1 fruit fly cellular context compared by ENCODE assay signal in the genomic region with DNA sequence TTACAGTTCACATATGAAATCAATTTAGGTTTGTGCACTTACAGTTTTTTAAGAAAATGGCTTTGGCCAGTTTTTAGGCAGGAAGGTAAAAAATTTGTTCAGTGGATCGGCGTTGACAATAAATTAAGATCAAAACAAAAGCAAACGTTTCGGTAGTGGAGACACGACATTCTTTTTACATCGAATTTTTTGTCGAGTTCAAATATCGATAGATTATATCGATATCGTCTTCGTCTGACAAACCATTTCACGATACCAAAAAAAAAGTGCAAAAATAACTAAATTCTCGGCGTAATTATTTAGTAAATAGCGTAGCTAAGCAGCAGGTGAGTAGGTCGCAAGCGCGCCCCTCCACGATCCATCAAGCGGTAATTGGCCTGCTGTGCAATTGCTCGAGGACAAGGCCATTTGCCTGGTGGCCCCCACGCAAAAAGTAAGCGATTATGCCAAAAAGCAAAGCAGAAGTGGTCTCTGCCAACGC.
TF ChIP-seq lines count a peak whose summit lies in the region.

A gene (plus strand): TSS at position 207 of the 481 bp plus-strand sequence.

TF ChIP-seq in whole organism, embryonic, 481 proteins besides CTCF, POLR2A, EP300 and RAD21 (continued from another document and continues in another):
- TF ChIP-seq vnd (GFP tag; IDR thresholded peaks at IDR 0.05; lab: Robert Waterston, UW; ENCODE audit: partially characterized antibody) = peak; percentile 85
- TF ChIP-seq Doc3 (GFP tag; IDR thresholded peaks at IDR 0.05; lab: Robert Waterston, UW; ENCODE audit: partially characterized antibody) = peak; percentile 72
- no peak for TF ChIP-seq kay (GFP tag; optimal IDR thresholded peaks at IDR 0.05; lab: Kevin White, UChicago)
- TF ChIP-seq Dref (GFP tag; IDR thresholded peaks at IDR 0.05; lab: Robert Waterston, UW) = peak; percentile 79
- peak; percentile 21 for TF ChIP-seq her (GFP tag; optimal IDR thresholded peaks at IDR 0.05; lab: Kevin White, UChicago)
- TF ChIP-seq mam (GFP tag; optimal IDR thresholded peaks at IDR 0.05; lab: Kevin White, UChicago) = peak; percentile 45
- TF ChIP-seq CG11085 (GFP tag; IDR thresholded peaks at IDR 0.05; lab: Robert Waterston, UW) = no peak
- peak; percentile 61 for TF ChIP-seq Xbp1 (GFP tag; optimal IDR thresholded peaks at IDR 0.05; lab: Kevin White, UChicago)
- TF ChIP-seq amos (GFP tag; IDR thresholded peaks at IDR 0.05; lab: Robert Waterston, UW; ENCODE audit: partially characterized antibody) = peak; percentile 85
- no peak for TF ChIP-seq schlank (tag; optimal IDR thresholded peaks at IDR 0.05; lab: Kevin White, UChicago)
- TF ChIP-seq CG15011 (GFP tag; optimal IDR thresholded peaks at IDR 0.05; lab: Kevin White, UChicago) = no peak
- TF ChIP-seq dpn (GFP tag; optimal IDR thresholded peaks at IDR 0.05; lab: Kevin White, UChicago) = peak; percentile 41 to 50
- peak; percentile 63 for TF ChIP-seq CHES-1-like (GFP tag; optimal IDR thresholded peaks at IDR 0.05; lab: Kevin White, UChicago)
- no peak; the same call in 1 of the 2 replicates for TF ChIP-seq Rfx (GFP tag; IDR thresholded peaks at IDR 0.05; lab: Robert Waterston, UW)
- TF ChIP-seq bab2 (GFP tag; optimal IDR thresholded peaks at IDR 0.05; lab: Kevin White, UChicago) = peak; percentile 38
- TF ChIP-seq Med (GFP tag; lab: Kevin White, UChicago) = peak; percentile 89
- TF ChIP-seq z (GFP tag; IDR thresholded peaks at IDR 0.05; lab: Robert Waterston, UW) = no peak
- TF ChIP-seq hkb (optimal IDR thresholded peaks at IDR 0.05; lab: Kevin White, UChicago) = no peak
- peak; percentile 34; the same call in 1 of the 2 replicates for TF ChIP-seq hkb (GFP tag; IDR thresholded peaks at IDR 0.05; lab: Robert Waterston, UW)
- no peak for TF ChIP-seq gt (GFP tag; IDR thresholded peaks at IDR 0.05; lab: Robert Waterston, UW)
- TF ChIP-seq CG31441 (GFP tag; IDR thresholded peaks at IDR 0.05; lab: Robert Waterston, UW) = no peak
- no peak for TF ChIP-seq mirr (GFP tag; optimal IDR thresholded peaks at IDR 0.05; lab: Kevin White, UChicago)
- TF ChIP-seq Mad (GFP tag; optimal IDR thresholded peaks at IDR 0.05; lab: Kevin White, UChicago) = no peak
- TF ChIP-seq crp (GFP tag; optimal IDR thresholded peaks at IDR 0.05; lab: Kevin White, UChicago) = no peak
- no peak for TF ChIP-seq CG10147 (GFP tag; optimal IDR thresholded peaks at IDR 0.05; lab: Kevin White, UChicago)
- TF ChIP-seq otp (GFP tag; IDR thresholded peaks at IDR 0.05; lab: Robert Waterston, UW) = no peak
- TF ChIP-seq eyg (GFP tag; optimal IDR thresholded peaks at IDR 0.05; lab: Kevin White, UChicago) = peak; percentile 30
- no peak for TF ChIP-seq repo (GFP tag; optimal IDR thresholded peaks at IDR 0.05; lab: Kevin White, UChicago)
- TF ChIP-seq CG42726 (GFP tag; IDR thresholded peaks at IDR 0.05; lab: Robert Waterston, UW; ENCODE audit: partially characterized antibody) = peak; percentile 81; the same call in 1 of the 2 replicates
- no peak for TF ChIP-seq CG8765 (GFP tag; IDR thresholded peaks at IDR 0.05; lab: Robert Waterston, UW)
- TF ChIP-seq Scr (GFP tag; IDR thresholded peaks at IDR 0.05; lab: Robert Waterston, UW; ENCODE audit: partially characterized antibody) = peak; percentile 84
- TF ChIP-seq Hmx (GFP tag; optimal IDR thresholded peaks at IDR 0.05; lab: Kevin White, UChicago) = peak; percentile 11
- peak; percentile 72 for TF ChIP-seq CG12659 (GFP tag; optimal IDR thresholded peaks at IDR 0.05; lab: Kevin White, UChicago)
- TF ChIP-seq slou (GFP tag; optimal IDR thresholded peaks at IDR 0.05; lab: Kevin White, UChicago) = no peak
- TF ChIP-seq tin (GFP tag; optimal IDR thresholded peaks at IDR 0.05; lab: Kevin White, UChicago) = peak; percentile 17
- TF ChIP-seq CG30020 (tag; optimal IDR thresholded peaks at IDR 0.05; lab: Kevin White, UChicago) = peak; percentile 97
- no peak for TF ChIP-seq cg (GFP tag; optimal IDR thresholded peaks at IDR 0.05; lab: Kevin White, UChicago)
- TF ChIP-seq CG34376 (GFP tag; optimal IDR thresholded peaks at IDR 0.05; lab: Kevin White, UChicago) = no peak
- TF ChIP-seq rib (GFP tag; IDR thresholded peaks at IDR 0.05; lab: Robert Waterston, UW) = peak; percentile 64
- no peak for TF ChIP-seq gcm2 (GFP tag; optimal IDR thresholded peaks at IDR 0.05; lab: Kevin White, UChicago)
- TF ChIP-seq jumu (GFP tag; optimal IDR thresholded peaks at IDR 0.05; lab: Kevin White, UChicago) = peak; percentile 19
- peak; percentile 81 for TF ChIP-seq unc-4 (GFP tag; IDR thresholded peaks at IDR 0.05; lab: Robert Waterston, UW; ENCODE audit: partially characterized antibody)
- TF ChIP-seq pum (GFP tag; optimal IDR thresholded peaks at IDR 0.05; lab: Kevin White, UChicago) = peak; percentile 52
- TF ChIP-seq CG6175 (GFP tag; IDR thresholded peaks at IDR 0.05; lab: Robert Waterston, UW) = no peak
- TF ChIP-seq Atf6 (GFP tag; IDR thresholded peaks at IDR 0.05; lab: Robert Waterston, UW) = no peak
- TF ChIP-seq CG14860 (GFP tag; IDR thresholded peaks at IDR 0.05; lab: Robert Waterston, UW; ENCODE audit: partially characterized antibody) = peak; percentile 81
- TF ChIP-seq mld (GFP tag; IDR thresholded peaks at IDR 0.05; lab: Robert Waterston, UW; ENCODE audit: partially characterized antibody) = peak; percentile 69; the same call in 2 of the 3 replicates
- TF ChIP-seq grn (GFP tag; optimal IDR thresholded peaks at IDR 0.05; lab: Kevin White, UChicago) = no peak
- TF ChIP-seq CG17361 (GFP tag; IDR thresholded peaks at IDR 0.05; lab: Robert Waterston, UW) = peak; percentile 48; the same call in 2 of the 3 replicates
- TF ChIP-seq CG16815 (GFP tag; optimal IDR thresholded peaks at IDR 0.05; lab: Kevin White, UChicago) = no peak
- peak; percentile 63 for TF ChIP-seq phol (tag; optimal IDR thresholded peaks at IDR 0.05; lab: Kevin White, UChicago)
- TF ChIP-seq hbn (GFP tag; IDR thresholded peaks at IDR 0.05; lab: Robert Waterston, UW; ENCODE audit: partially characterized antibody) = peak; percentile 69; the same call in 1 of the 2 replicates
- peak; percentile 20 for TF ChIP-seq Meics (GFP tag; optimal IDR thresholded peaks at IDR 0.05; lab: Kevin White, UChicago)
- TF ChIP-seq trh (GFP tag; optimal IDR thresholded peaks at IDR 0.05; lab: Kevin White, UChicago) = no peak
- peak; percentile 44 for TF ChIP-seq tio (GFP tag; optimal IDR thresholded peaks at IDR 0.05; lab: Kevin White, UChicago)
- TF ChIP-seq ind (GFP tag; optimal IDR thresholded peaks at IDR 0.05; lab: Kevin White, UChicago) = peak; percentile 58
- peak; percentile 16 for TF ChIP-seq CG16863 (GFP tag; optimal IDR thresholded peaks at IDR 0.05; lab: Kevin White, UChicago)
- TF ChIP-seq CG18619 (GFP tag; optimal IDR thresholded peaks at IDR 0.05; lab: Kevin White, UChicago) = no peak
- no peak for TF ChIP-seq nmo (GFP tag; optimal IDR thresholded peaks at IDR 0.05; lab: Kevin White, UChicago)
- TF ChIP-seq CG2116 (GFP tag; optimal IDR thresholded peaks at IDR 0.05; lab: Kevin White, UChicago) = peak; percentile 57
- no peak for TF ChIP-seq pb (GFP tag; optimal IDR thresholded peaks at IDR 0.05; lab: Kevin White, UChicago)
- peak; percentile 75 for TF ChIP-seq inv (GFP tag; IDR thresholded peaks at IDR 0.05; lab: Robert Waterston, UW; ENCODE audit: partially characterized antibody)
- TF ChIP-seq maf-S (GFP tag; optimal IDR thresholded peaks at IDR 0.05; lab: Kevin White, UChicago) = peak; percentile 22
- peak; percentile 86 for TF ChIP-seq row (GFP tag; IDR thresholded peaks at IDR 0.05; lab: Robert Waterston, UW)
- no peak for TF ChIP-seq Hmr (GFP tag; optimal IDR thresholded peaks at IDR 0.05; lab: Kevin White, UChicago)
- peak; percentile 8 for TF ChIP-seq Atf3 (GFP tag; optimal IDR thresholded peaks at IDR 0.05; lab: Kevin White, UChicago)
- no peak for TF ChIP-seq CG14667 (GFP tag; IDR thresholded peaks at IDR 0.05; lab: Robert Waterston, UW)
- peak; percentile 73; the same call in 1 of the 4 replicates for TF ChIP-seq chinmo (GFP tag; IDR thresholded peaks at IDR 0.05; lab: Robert Waterston, UW; ENCODE audit: partially characterized antibody)
- no peak for TF ChIP-seq CG18262 (tag; optimal IDR thresholded peaks at IDR 0.05; lab: Kevin White, UChicago)
- TF ChIP-seq onecut (GFP tag; IDR thresholded peaks at IDR 0.05; lab: Robert Waterston, UW) = 0 out of 2 replicates have a peak, but pooled peaks have one; percentile 13
- peak; percentile 51 for TF ChIP-seq CG9609 (GFP tag; optimal IDR thresholded peaks at IDR 0.05; lab: Kevin White, UChicago)
- peak; percentile 35 for TF ChIP-seq Myb (GFP tag; optimal IDR thresholded peaks at IDR 0.05; lab: Kevin White, UChicago)
- no peak for TF ChIP-seq CG2875 (GFP tag; optimal IDR thresholded peaks at IDR 0.05; lab: Kevin White, UChicago)
- no peak for TF ChIP-seq Deaf1 (tag; optimal IDR thresholded peaks at IDR 0.05; lab: Kevin White, UChicago)
- peak; percentile 83 for TF ChIP-seq CG13287 (GFP tag; IDR thresholded peaks at IDR 0.05; lab: Robert Waterston, UW; ENCODE audit: partially characterized antibody)
- TF ChIP-seq CG43689 (GFP tag; IDR thresholded peaks at IDR 0.05; lab: Robert Waterston, UW) = no peak
- peak; percentile 8 for TF ChIP-seq shn (GFP tag; optimal IDR thresholded peaks at IDR 0.05; lab: Kevin White, UChicago)
- no peak for TF ChIP-seq vvl (GFP tag; IDR thresholded peaks at IDR 0.05; lab: Robert Waterston, UW)
- TF ChIP-seq NC2α (GFP tag; optimal IDR thresholded peaks at IDR 0.05; lab: Kevin White, UChicago) = no peak
- peak; percentile 19 for TF ChIP-seq tx (GFP tag; optimal IDR thresholded peaks at IDR 0.05; lab: Kevin White, UChicago)
- peak; percentile 35 for TF ChIP-seq Ets97D (GFP tag; optimal IDR thresholded peaks at IDR 0.05; lab: Kevin White, UChicago)
- TF ChIP-seq pnt (GFP tag; optimal IDR thresholded peaks at IDR 0.05; lab: Kevin White, UChicago) = peak; percentile 41
- peak; percentile 65 for TF ChIP-seq nerfin-2 (GFP tag; IDR thresholded peaks at IDR 0.05; lab: Robert Waterston, UW; ENCODE audit: partially characterized antibody)
- no peak for TF ChIP-seq CG7839 (tag; optimal IDR thresholded peaks at IDR 0.05; lab: Kevin White, UChicago)
- peak; percentile 8 for TF ChIP-seq Dp (GFP tag; optimal IDR thresholded peaks at IDR 0.05; lab: Kevin White, UChicago)
- TF ChIP-seq CG1603 (tag; optimal IDR thresholded peaks at IDR 0.05; lab: Kevin White, UChicago) = peak; percentile 71
- TF ChIP-seq CG10267 (tag; optimal IDR thresholded peaks at IDR 0.05; lab: Kevin White, UChicago) = peak; percentile 57
- TF ChIP-seq CG11093 (GFP tag; IDR thresholded peaks at IDR 0.05; lab: Robert Waterston, UW) = no peak
- TF ChIP-seq CG34224 (GFP tag; IDR thresholded peaks at IDR 0.05; lab: Robert Waterston, UW; ENCODE audit: partially characterized antibody) = peak; percentile 76
- no peak for TF ChIP-seq kni (GFP tag; optimal IDR thresholded peaks at IDR 0.05; lab: Kevin White, UChicago)
- no peak for TF ChIP-seq Oli (tag; optimal IDR thresholded peaks at IDR 0.05; lab: Kevin White, UChicago)
- TF ChIP-seq ssp (GFP tag; IDR thresholded peaks at IDR 0.05; lab: Robert Waterston, UW) = peak; percentile 96
- peak; percentile 78 for TF ChIP-seq Sry-δ (GFP tag; optimal IDR thresholded peaks at IDR 0.05; lab: Kevin White, UChicago)
- TF ChIP-seq Fer1 (GFP tag; optimal IDR thresholded peaks at IDR 0.05; lab: Kevin White, UChicago) = no peak
- peak; percentile 52 for TF ChIP-seq HLH54F (GFP tag; optimal IDR thresholded peaks at IDR 0.05; lab: Kevin White, UChicago)
- peak; percentile 89 for TF ChIP-seq CG4617 (GFP tag; optimal IDR thresholded peaks at IDR 0.05; lab: Kevin White, UChicago; ENCODE audit: borderline replicate concordance)
- peak; percentile 38 for TF ChIP-seq Neu2 (GFP tag; optimal IDR thresholded peaks at IDR 0.05; lab: Kevin White, UChicago; ENCODE audit: borderline replicate concordance)
- TF ChIP-seq CG8290 (GFP tag; optimal IDR thresholded peaks at IDR 0.05; lab: Kevin White, UChicago) = peak; percentile 54
- peak in 1 of 2 experiments; percentile 55 for TF ChIP-seq CG8290 (tag; optimal IDR thresholded peaks at IDR 0.05; lab: Kevin White, UChicago)
- no peak for TF ChIP-seq CG11456 (GFP tag; IDR thresholded peaks at IDR 0.05; lab: Robert Waterston, UW)
- no peak for TF ChIP-seq Sry-β (GFP tag; optimal IDR thresholded peaks at IDR 0.05; lab: Kevin White, UChicago)
- TF ChIP-seq CG32772 (GFP tag; IDR thresholded peaks at IDR 0.05; lab: Robert Waterston, UW) = no peak
- TF ChIP-seq CG7271 (tag; optimal IDR thresholded peaks at IDR 0.05; lab: Kevin White, UChicago) = no peak
- TF ChIP-seq CG17829 (tag; optimal IDR thresholded peaks at IDR 0.05; lab: Kevin White, UChicago) = peak; percentile 42
- TF ChIP-seq MTF-1 (GFP tag; optimal IDR thresholded peaks at IDR 0.05; lab: Kevin White, UChicago; ENCODE audit: borderline replicate concordance) = no peak
- no peak for TF ChIP-seq CG6654 (GFP tag; optimal IDR thresholded peaks at IDR 0.05; lab: Kevin White, UChicago)
- TF ChIP-seq sna (GFP tag; IDR thresholded peaks at IDR 0.05; lab: Robert Waterston, UW; ENCODE audit: partially characterized antibody) = peak; percentile 69
- TF ChIP-seq sens (GFP tag; lab: Kevin White, UChicago) = peak; percentile 81
- TF ChIP-seq CG15696 (tag; optimal IDR thresholded peaks at IDR 0.05; lab: Kevin White, UChicago) = peak; percentile 8
- TF ChIP-seq sug (tag; optimal IDR thresholded peaks at IDR 0.05; lab: Kevin White, UChicago) = peak; percentile 30
- no peak for TF ChIP-seq bigmax (GFP tag; optimal IDR thresholded peaks at IDR 0.05; lab: Kevin White, UChicago)
- peak; percentile 33 for TF ChIP-seq dmrt11E (tag; optimal IDR thresholded peaks at IDR 0.05; lab: Kevin White, UChicago)
- TF ChIP-seq CG17802 (tag; optimal IDR thresholded peaks at IDR 0.05; lab: Kevin White, UChicago) = peak; percentile 93
- TF ChIP-seq Fer3 (tag; optimal IDR thresholded peaks at IDR 0.05; lab: Kevin White, UChicago) = no peak
- TF ChIP-seq CG7786 (GFP tag; optimal IDR thresholded peaks at IDR 0.05; lab: Kevin White, UChicago) = peak; percentile 39
- TF ChIP-seq sob (GFP tag; IDR thresholded peaks at IDR 0.05; lab: Robert Waterston, UW) = 0 out of 2 replicates have a peak, but pooled peaks have one; percentile 28
- no peak for TF ChIP-seq Usf (GFP tag; optimal IDR thresholded peaks at IDR 0.05; lab: Kevin White, UChicago)
- peak; percentile 43 for TF ChIP-seq chn (GFP tag; optimal IDR thresholded peaks at IDR 0.05; lab: Kevin White, UChicago)
- TF ChIP-seq lilli (GFP tag; optimal IDR thresholded peaks at IDR 0.05; lab: Kevin White, UChicago) = peak; percentile 48
- peak; percentile 51 for TF ChIP-seq zfh2 (GFP tag; optimal IDR thresholded peaks at IDR 0.05; lab: Kevin White, UChicago)
- TF ChIP-seq CG7556 (GFP tag; optimal IDR thresholded peaks at IDR 0.05; lab: Kevin White, UChicago) = no peak
- peak; percentile 57 for TF ChIP-seq pzg (GFP tag; optimal IDR thresholded peaks at IDR 0.05; lab: Kevin White, UChicago)
- peak; percentile 25 for TF ChIP-seq ewg (GFP tag; optimal IDR thresholded peaks at IDR 0.05; lab: Kevin White, UChicago)
